Worm (Caenorhabditis elegans): ENCODE results near the gene srh-145.

DNA sequence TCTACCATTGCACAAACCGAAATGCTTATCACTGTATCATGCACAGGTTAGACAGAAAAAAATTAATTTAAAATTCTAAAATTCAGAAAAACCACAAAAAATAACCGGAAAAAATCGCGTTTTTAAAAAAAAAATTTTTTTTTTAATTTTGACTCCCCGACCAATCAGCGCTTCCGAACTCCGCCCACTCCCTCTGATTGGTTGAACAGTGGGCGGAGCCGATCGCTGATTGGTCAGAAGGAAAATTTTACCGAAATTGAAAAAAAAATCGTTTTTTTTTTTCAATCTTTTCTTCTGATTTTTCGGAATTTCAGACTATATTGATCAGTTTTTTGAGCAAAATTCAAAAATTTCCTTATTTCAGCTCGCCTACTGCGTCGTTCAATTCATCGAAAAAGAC, 49.2 kb upstream of the srh-145 start:
- no peak for TF ChIP-seq nhr-237 (tag; optimal IDR thresholded peaks at IDR 0.05)
- no peak for TF ChIP-seq R02D3.7 (tag; optimal IDR thresholded peaks at IDR 0.05)
- no peak for TF ChIP-seq unc-55 (GFP tag; optimal IDR thresholded peaks at IDR 0.05)
- no peak for TF ChIP-seq lsy-2 (tag; optimal IDR thresholded peaks at IDR 0.05)
- TF ChIP-seq fos-1 (tag; optimal IDR thresholded peaks at IDR 0.05): no peak

All from whole organism, L2 larva.